Worm (Caenorhabditis elegans) whole organism, L4/young adult: ENCODE measurements around the gene F10D7.4.

Source experiments
- W03F9.2 ChIP-seq: fragments of 150-350 bp; optimal IDR thresholded peaks from 2 replicates; lab custom pipeline; 2014; ENCODE audit warnings: missing biosample characterization, missing genetic modification characterization
- dao-5 ChIP-seq: sonication (generic microtip); optimal IDR thresholded peaks from 2 replicates; lab custom pipeline; 2016; ENCODE audit warnings: missing genotype, missing genetic modification characterization, moderate library complexity, missing compliant biosample characterization
- him-1 ChIP-seq: sonication (generic microtip); optimal IDR thresholded peaks from 2 replicates; lab custom pipeline; 2016; ENCODE audit warnings: missing genotype, missing genetic modification reagents, missing genetic modification characterization, missing compliant biosample characterization

The F10D7.4 gene

ce11 chrX:17381975-17382374 lies at the start of gene F10D7.4:
Gene F10D7.4 (minus strand): TSS chrX:17382075.
- TF ChIP-seq dao-5 (tag; lab: Kevin White, UChicago) = no peak
- TF ChIP-seq him-1 (tag; lab: Kevin White, UChicago) = no peak
- TF ChIP-seq W03F9.2 (tag; lab: Kevin White, UChicago) = no peak

DNA sequence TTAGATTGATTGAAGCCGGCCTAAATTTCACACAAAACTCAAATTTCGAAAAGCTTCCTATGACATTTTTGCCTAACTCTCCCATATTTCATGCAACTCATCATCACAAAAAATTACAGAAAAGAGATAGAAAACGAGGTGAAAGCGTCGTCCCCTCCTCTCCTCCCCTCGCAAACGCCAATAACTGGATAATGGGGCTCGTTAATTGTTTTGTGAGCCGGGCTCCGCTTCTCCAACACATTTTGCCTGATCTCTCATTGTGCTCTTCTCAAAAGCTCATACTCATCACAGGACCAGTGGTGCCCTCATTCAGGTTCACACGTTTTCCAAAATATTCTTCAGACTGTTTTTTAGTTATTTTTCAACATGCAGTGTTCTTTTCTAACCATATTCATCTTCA lies 46.9 kb upstream of the F10D7.4 start, which contains the start of gene pbo-6:
Gene pbo-6, plus strand, starts transcription at position 240 of the 400 bp plus-strand sequence.
- TF ChIP-seq W03F9.2 (tag; lab: Kevin White, UChicago) (no peak), him-1 (tag; lab: Kevin White, UChicago) (no peak), dao-5 (tag; lab: Kevin White, UChicago) (no peak)

- TF ChIP-seq him-1 (tag; lab: Kevin White, UChicago) = no peak
- TF ChIP-seq dao-5 (tag; lab: Kevin White, UChicago) = no peak
- TF ChIP-seq W03F9.2 (tag; lab: Kevin White, UChicago) = no peak
These were observed 45.9 kb upstream of the F10D7.4 start for ce11 chrX:17427778-17428177.

DNA sequence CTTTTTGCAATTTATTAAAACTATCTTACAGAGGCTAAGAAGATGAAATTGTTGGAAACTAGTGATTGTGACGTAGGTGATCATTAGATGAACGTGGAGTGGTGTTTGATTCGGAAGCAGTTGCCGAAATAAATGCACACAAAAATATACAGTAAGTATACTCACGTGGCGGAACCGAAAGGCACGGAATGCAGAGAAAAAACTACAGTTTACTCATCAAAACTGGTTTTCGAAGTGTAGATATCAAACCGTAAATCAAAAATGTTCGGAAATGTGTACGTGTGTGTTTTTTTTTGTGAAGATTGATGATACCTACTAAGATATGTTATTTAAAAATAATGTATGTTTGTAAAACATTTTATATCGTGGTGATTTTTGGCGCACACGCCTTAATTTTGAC lies 44.8 kb upstream of the F10D7.4 start:
- no peak for TF ChIP-seq W03F9.2 (tag; lab: Kevin White, UChicago)

DNA sequence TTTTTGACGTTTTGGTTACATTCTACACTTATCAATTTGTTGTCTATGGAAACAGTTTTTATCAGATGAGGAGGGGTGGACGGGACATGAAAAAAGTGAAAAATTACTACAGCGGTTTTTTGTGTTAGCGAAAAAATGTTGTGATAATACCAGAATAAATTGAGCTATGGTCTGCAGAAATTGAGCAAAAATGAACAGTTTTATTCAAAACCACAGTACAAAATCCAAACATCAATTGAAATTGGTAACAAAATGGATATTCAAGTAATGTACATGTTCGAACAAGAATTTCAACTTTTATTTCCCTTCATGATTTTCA lies 42.7 kb upstream of the F10D7.4 start:
- TF ChIP-seq him-1 (tag; lab: Kevin White, UChicago) (no peak), dao-5 (tag; lab: Kevin White, UChicago) (no peak), W03F9.2 (tag; lab: Kevin White, UChicago) (no peak)

- TF ChIP-seq him-1 (tag; lab: Kevin White, UChicago) = no peak
- no peak for TF ChIP-seq W03F9.2 (tag; lab: Kevin White, UChicago)
- no peak for TF ChIP-seq dao-5 (tag; lab: Kevin White, UChicago)
These were observed 42.2 kb upstream of the F10D7.4 start for ce11 chrX:17423894-17424594.

ce11 chrX:17422593-17422992 lies 40.7 kb upstream of the F10D7.4 start:
- TF ChIP-seq W03F9.2 (tag; lab: Kevin White, UChicago) (no peak), him-1 (tag; lab: Kevin White, UChicago) (no peak), dao-5 (tag; lab: Kevin White, UChicago) (no peak)

- no peak for TF ChIP-seq him-1 (tag; lab: Kevin White, UChicago)
- TF ChIP-seq dao-5 (tag; lab: Kevin White, UChicago) = no peak
These were observed 39.7 kb upstream of the F10D7.4 start, which contains the start of gene osm-11 for ce11 chrX:17421532-17422078. Gene osm-11 (minus strand): TSS chrX:17421582.

DNA sequence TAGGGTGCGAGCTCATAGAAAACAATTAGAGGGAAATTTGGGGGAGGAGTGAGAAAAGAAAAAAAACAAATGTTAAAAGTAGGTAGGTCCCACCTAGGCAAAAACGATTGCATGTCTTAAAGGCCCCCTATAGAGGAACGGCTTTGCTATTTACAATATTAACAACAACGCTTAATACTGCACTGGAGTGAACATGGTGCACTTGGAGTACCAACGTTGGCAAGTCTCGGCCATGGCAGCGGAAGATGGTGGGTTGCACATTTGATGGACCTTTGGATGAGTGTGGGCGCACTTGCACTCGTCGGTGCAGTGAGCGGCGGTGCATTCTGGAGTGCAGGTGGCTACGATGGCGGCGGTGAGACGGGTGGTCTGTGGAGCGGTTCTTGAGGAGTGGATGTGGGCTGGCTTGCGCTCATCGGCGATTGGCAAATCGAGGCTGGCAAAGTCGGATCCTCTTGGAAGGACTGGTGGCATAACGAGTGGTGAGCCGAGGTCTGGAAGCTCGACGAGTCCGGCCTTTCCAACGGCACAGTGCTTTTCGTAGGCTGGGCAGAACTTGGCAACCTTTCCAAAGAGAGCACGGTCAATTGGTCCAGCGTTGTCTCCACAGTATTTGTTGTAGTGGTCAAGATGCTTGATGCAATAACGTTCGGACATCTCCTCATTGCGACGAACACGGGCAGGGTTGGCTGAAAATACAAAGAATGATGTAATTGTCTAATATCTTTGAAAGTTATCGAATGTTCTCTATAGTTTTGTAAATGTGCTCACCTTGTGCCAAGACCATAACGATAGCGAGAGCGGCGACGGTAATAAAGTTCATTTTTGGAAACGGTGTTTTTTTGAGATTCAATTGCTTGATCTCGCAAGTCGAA lies 38.9 kb upstream of the F10D7.4 start:
- TF ChIP-seq him-1 (tag; lab: Kevin White, UChicago) (no peak), W03F9.2 (tag; lab: Kevin White, UChicago) (no peak), dao-5 (tag; lab: Kevin White, UChicago) (no peak)

DNA sequence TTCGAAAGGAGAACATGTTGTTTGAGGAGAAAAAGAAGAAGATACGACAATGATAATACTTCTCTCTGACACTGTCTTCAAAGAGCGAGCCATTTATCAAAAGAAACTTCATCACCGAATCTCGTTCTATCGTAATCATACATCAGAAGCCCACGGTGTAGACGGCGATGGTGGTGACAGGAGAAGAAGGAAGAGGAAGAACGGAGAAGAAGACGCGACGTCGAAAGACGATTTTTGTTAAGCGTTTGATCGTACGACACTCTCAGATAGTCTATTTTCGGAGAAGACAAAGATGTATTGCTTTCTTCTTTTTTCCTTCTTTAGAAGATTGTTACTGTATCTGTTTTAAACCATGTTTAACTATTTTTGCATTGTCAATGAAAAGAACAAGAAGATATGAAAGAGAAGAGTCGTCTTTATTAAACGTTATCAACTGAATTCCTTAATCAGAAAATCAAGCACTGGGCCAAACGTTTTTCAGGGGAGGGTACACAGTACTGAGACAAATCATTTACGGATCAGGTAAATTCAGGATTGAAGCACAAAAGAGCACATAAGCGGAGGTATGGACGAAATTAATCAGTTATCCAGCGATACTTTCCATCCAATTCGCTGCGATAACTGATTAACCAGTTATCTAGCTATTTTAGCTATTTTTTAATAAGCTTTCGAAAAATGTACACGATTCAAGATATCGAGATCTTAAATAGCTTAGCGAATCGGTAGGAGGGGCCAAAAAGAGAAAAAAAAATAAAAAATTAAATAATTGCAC lies 38.1 kb upstream of the F10D7.4 start:
- no peak for TF ChIP-seq him-1 (tag; lab: Kevin White, UChicago)
- TF ChIP-seq dao-5 (tag; lab: Kevin White, UChicago) = no peak
- TF ChIP-seq W03F9.2 (tag; lab: Kevin White, UChicago) = no peak

DNA sequence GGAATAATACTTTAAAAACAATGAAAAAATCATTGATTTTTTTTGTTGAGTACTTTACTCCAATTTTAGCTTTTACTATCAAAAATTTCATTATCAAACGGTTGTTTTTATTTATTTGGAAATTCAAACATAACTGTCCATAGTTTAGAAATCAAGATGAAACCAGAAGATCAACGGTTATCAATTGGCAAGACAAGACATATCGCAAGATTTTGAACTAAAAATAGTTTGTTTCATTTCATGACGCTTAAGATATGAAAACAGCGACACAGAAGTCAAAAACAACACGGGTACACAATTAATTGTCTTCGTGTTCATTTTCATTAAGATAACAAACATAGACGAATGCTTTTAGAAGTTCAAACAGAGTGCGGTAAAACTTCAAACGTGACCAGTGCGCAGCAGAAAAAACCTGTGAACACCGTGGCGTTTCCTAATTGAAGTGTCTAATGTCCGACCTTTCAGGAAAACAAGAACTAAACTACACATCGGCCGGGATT lies 35.7 kb upstream of the F10D7.4 start:
- no peak for TF ChIP-seq dao-5 (tag; lab: Kevin White, UChicago)
- TF ChIP-seq W03F9.2 (tag; lab: Kevin White, UChicago) = no peak
- TF ChIP-seq him-1 (tag; lab: Kevin White, UChicago) = no peak

- TF ChIP-seq him-1 (tag; lab: Kevin White, UChicago) = no peak
- TF ChIP-seq dao-5 (tag; lab: Kevin White, UChicago) = no peak
- TF ChIP-seq W03F9.2 (tag; lab: Kevin White, UChicago) = no peak
These were observed 32.0 kb upstream of the F10D7.4 start, which contains the start of gene crb-1 for ce11 chrX:17413868-17414267. Gene crb-1 (minus strand): TSS chrX:17414014.
